Fruit fly (Drosophila melanogaster) whole organism, adult: Measurements from ENCODE around the gene Hipk.

Experiments
- CG11617 ChIP-seq: fragments of 200-800 bp; sonication (Bioruptor generic); optimal IDR thresholded peaks from 2 replicates; lab custom pipeline; 2017; ENCODE audit warnings: mild to moderate bottlenecking, missing biosample characterization, missing genetic modification reagents, missing genetic modification characterization
- CG12768 ChIP-seq: fragments of 200-800 bp; sonication (Bioruptor generic); optimal IDR thresholded peaks from 2 replicates; lab custom pipeline; 2017; ENCODE audit warnings: missing biosample characterization, missing genetic modification characterization, mild to moderate bottlenecking, moderate library complexity, missing genetic modification reagents
- CG14711 ChIP-seq: fragments of 200-800 bp; sonication (Bioruptor generic); optimal IDR thresholded peaks from 2 replicates; lab custom pipeline; 2018; ENCODE audit warnings: missing biosample characterization, mild to moderate bottlenecking, missing genetic modification characterization, moderate library complexity
- CG1620 ChIP-seq: fragments of 200-800 bp; sonication (Bioruptor generic); optimal IDR thresholded peaks from 2 replicates; lab custom pipeline; 2016; ENCODE audit warnings: missing biosample characterization, missing genetic modification characterization
- CG33017 ChIP-seq: fragments of 200-800 bp; sonication (Bioruptor generic); optimal IDR thresholded peaks from 2 replicates; lab custom pipeline; 2018; ENCODE audit warnings: missing biosample characterization, mild to moderate bottlenecking, missing genetic modification characterization, moderate library complexity
- CG5204 ChIP-seq: fragments of 200-800 bp; sonication (Bioruptor generic); optimal IDR thresholded peaks from 2 replicates; lab custom pipeline; 2016; ENCODE audit warnings: missing biosample characterization, missing genetic modification characterization
- CG7045 ChIP-seq: fragments of 200-800 bp; sonication (Bioruptor generic); optimal IDR thresholded peaks from 2 replicates; lab custom pipeline; 2017; ENCODE audit warnings: missing biosample characterization, mild to moderate bottlenecking, missing genetic modification characterization
- CG7101 ChIP-seq: fragments of 200-800 bp; sonication (Bioruptor generic); optimal IDR thresholded peaks from 2 replicates; lab custom pipeline; 2018; ENCODE audit warnings: missing biosample characterization, mild to moderate bottlenecking, missing genetic modification characterization, moderate library complexity
- Clk ChIP-seq: fragments of 200-800 bp; sonication (Bioruptor generic); optimal IDR thresholded peaks from 2 replicates; lab custom pipeline; 2017; ENCODE audit warnings: missing biosample characterization, missing genetic modification characterization
- Crg-1 ChIP-seq: fragments of 200-800 bp; sonication (Bioruptor generic); optimal IDR thresholded peaks from 2 replicates; lab custom pipeline; 2016; ENCODE audit warnings: missing biosample characterization, missing genetic modification characterization
- Hr96 ChIP-seq: fragments of 200-800 bp; sonication (Bioruptor generic); optimal IDR thresholded peaks from 2 replicates; lab custom pipeline; 2016; ENCODE audit warnings: missing biosample characterization, missing genetic modification characterization
- Mnt ChIP-seq: fragments of 200-800 bp; sonication (Bioruptor generic); optimal IDR thresholded peaks from 2 replicates; lab custom pipeline; 2016; ENCODE audit warnings: missing biosample characterization, mild to moderate bottlenecking, missing genetic modification characterization
- bab1 ChIP-seq: fragments of 200-800 bp; sonication (Bioruptor generic); optimal IDR thresholded peaks from 3 replicates; lab custom pipeline; 2019; ENCODE audit warnings: missing biosample characterization, mild to moderate bottlenecking, missing genetic modification characterization, moderate library complexity
- cic ChIP-seq: fragments of 200-800 bp; sonication (Bioruptor generic); optimal IDR thresholded peaks from 2 replicates; lab custom pipeline; 2017; ENCODE audit warnings: missing biosample characterization, mild to moderate bottlenecking, missing genetic modification characterization, moderate library complexity
- cnc ChIP-seq, 2 experiments: fragments of >200 bp; optimal IDR thresholded peaks; 2 replicates each; lab custom pipeline; 2017
- kay ChIP-seq: fragments of 200-800 bp; sonication (Bioruptor generic); peaks from one replicate; lab custom pipeline; 2016; ENCODE audit warnings: missing biosample characterization, missing genetic modification characterization, borderline replicate concordance
- ovo ChIP-seq: fragments of 200-800 bp; sonication (Bioruptor generic); optimal IDR thresholded peaks from 2 replicates; lab custom pipeline; 2016; ENCODE audit warnings: missing biosample characterization, missing genetic modification characterization
- pad ChIP-seq: fragments of 200-800 bp; sonication (Bioruptor generic); optimal IDR thresholded peaks from 3 replicates; lab custom pipeline; 2017; ENCODE audit warnings: missing biosample characterization, missing genetic modification characterization, mild to moderate bottlenecking, moderate library complexity, missing genetic modification reagents
- tj ChIP-seq: fragments of 200-800 bp; sonication (Bioruptor generic); optimal IDR thresholded peaks from 3 replicates; lab custom pipeline; 2017; ENCODE audit warnings: missing biosample characterization, mild to moderate bottlenecking, missing genetic modification characterization, moderate library complexity
- toe ChIP-seq: fragments of 200-800 bp; sonication (Bioruptor generic); optimal IDR thresholded peaks from 2 replicates; lab custom pipeline; 2016; ENCODE audit warnings: missing biosample characterization, missing genetic modification characterization

Hipk gene

DNA sequence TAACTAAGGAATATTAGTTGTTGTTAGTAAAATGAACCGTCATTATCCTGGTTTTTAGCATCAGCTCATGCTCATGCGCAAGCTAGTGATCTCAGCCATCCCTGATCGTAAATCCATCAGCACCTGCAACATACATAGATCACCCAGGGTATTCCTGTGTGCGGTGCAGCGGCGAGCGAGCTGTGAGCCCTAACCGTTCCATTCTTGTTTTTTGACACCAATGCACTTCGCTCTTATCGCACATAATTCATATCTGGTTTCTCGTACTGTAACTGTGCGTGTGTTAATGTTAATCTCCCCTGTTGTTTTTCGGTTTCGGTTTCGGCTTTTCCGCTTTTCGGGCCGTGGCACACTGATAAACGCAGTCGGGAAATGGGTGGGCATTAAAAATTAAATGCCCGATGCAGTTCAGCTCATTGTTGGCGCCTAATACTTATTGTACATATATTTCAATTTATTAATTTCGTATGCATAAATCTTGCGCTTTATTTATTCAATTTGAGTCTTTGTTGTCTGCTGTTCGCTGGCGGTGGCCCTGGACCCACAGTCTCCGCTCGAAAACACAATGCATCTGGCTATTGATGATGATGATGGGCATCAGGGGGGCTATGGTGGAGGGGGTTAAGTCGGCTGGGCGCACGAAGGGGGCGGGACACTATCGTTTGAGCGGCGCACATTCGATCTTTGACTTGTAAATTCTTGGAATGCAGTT, 81.5 kb downstream of the Hipk start:
- TF ChIP-seq CG1620 (GFP tag; lab: Kevin White, UChicago) = no peak
- no peak for TF ChIP-seq pad (GFP tag; lab: Kevin White, UChicago)
- TF ChIP-seq kay (GFP tag; lab: Kevin White, UChicago) = peak; percentile 2

DNA sequence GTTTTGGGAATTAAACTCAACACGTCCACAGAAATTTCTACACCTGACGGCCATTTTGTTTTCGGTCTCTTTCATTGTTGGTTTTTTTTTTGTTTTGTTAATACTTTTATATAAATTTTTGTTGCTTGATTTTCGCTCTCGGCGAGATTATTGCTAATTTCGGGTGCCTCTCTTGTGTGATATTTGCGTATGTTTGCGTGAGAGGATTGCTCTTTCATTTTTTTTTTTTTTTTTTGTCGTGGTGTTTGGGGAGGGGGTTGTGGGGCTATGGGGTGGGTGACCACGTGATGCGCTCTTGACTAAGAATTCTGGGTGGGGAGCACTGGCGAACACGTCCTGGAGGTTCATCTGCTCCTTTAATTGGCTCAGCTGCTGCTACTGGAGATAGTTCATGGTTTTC, 83.0 kb downstream of the Hipk start:
- no peak for TF ChIP-seq Hr96
- TF ChIP-seq Mnt (GFP tag; lab: Kevin White, UChicago) = no peak
- TF ChIP-seq CG7101 (tag; lab: Kevin White, UChicago) = no peak
- no peak for TF ChIP-seq Clk (GFP tag; lab: Kevin White, UChicago)
- TF ChIP-seq pad (GFP tag; lab: Kevin White, UChicago) = no peak
- TF ChIP-seq CG5204 (GFP tag; lab: Kevin White, UChicago) = no peak
- no peak for TF ChIP-seq ovo (GFP tag; lab: Kevin White, UChicago)
- TF ChIP-seq bab1 (GFP tag; lab: Kevin White, UChicago) = no peak
- TF ChIP-seq Crg-1 = no peak

DNA sequence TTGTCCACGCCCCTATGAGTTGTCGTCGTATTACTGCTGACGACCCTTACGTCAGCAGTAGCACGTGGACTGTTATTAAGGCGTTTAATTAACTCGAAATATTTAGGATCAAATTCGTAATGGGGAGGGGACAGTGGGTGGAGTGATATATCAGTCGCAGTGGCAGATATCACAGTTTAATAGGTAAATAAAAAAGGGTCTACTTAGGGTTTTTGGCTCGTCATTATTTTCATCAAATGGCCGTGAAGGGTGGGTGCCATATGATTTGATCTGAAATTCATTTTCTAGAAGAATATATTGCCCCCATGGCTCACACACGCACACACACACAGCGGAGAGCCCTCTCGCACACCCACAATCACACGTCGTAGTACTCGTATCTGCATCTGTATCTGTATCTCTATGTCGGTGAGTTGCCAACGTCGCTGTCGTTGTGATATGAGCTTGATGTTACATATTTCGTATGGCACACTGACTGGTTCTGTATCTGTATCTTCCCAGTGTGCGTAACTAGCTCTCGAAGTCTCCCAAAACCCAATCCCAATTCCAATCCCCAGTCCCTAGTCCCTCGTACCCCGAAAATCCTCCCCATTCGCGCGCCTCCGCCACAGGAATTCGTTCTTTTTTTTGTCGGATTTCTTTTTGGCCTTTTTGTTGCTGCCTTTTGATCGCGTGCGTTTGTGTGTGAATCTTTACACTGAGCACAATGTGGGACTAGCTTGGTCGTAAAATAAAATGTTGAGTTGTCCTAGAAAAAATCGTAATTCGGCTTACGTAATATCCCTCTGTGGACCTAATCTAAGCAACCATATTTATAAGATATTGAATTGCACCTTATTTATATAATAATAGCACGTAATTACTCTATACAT, 83.9 kb downstream of the Hipk start:
- TF ChIP-seq CG33017 (tag; lab: Kevin White, UChicago) (no peak), kay (GFP tag; lab: Kevin White, UChicago) (peak; percentile 86), ovo (GFP tag; lab: Kevin White, UChicago) (peak; percentile 9), cnc (optimal IDR thresholded peaks at IDR 0.05; lab: Kevin White, UChicago) (no peak), cic (peak; percentile 40), CG12768 (peak; percentile 30), CG5204 (GFP tag; lab: Kevin White, UChicago) (peak; percentile 27), toe (peak; percentile 19), Hr96 (peak; percentile 11), CG11617 (no peak), CG7045 (GFP tag; lab: Kevin White, UChicago) (peak; percentile 16), tj (GFP tag; lab: Kevin White, UChicago) (peak; percentile 69)

DNA sequence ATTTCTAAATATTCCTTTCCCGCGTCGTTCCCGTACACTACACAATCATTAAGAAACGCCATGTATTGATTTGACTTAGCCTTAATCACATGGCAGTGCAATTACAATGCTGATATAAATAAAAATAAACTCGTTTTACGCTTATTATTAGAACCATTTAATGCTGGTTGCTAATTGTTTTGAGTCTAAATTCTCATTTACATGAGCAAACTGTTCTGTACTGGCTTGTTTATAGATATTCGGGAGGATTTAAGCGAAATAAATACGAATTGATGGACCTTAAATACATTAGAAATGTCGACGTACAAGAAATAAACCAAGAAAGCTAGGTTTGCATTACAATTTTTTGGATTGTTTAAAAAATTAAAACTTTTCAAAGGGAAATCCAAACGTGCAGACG, 84.5 kb downstream of the Hipk start:
- TF ChIP-seq kay (GFP tag; lab: Kevin White, UChicago) = peak; percentile 78
- TF ChIP-seq Crg-1 = no peak
- no peak for TF ChIP-seq CG12768

DNA sequence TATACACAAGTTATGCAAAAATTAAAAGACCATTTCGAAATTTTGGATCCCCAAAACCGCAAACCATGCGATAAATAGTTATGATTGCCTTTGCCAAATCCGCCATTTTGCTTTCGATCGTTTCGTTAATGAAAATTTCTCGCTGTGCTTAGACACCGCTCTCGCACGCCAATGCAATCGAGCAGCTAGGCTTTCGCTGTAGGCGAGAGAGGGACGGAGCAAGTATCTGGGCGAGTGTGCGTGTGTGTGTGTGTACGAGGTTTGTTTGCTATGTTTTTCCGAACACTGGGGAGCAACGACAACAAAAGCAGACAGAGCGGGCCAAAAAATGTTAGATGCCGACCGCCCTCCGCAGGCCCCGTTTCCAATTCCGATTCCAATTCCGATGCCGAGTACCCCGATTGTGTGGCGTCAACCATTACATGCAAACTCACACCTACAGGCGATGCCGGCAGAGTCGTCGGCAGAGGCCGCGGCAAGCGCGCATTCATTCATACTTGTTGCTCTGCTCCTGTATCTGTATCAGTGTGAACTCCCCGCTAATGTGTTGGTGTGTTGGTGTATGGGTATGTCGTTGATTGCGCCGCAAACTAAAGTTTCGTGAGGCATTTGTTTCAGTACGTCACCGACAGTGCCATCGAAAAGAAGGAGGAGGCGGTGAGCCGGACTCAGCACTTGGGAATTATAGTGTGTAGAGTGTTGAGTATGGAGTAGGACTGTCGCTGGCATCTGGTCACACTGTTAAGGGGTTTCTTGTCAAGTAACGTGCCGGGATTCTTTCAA, 85.2 kb downstream of the Hipk start:
- TF ChIP-seq CG1620 (GFP tag; lab: Kevin White, UChicago) (no peak), Clk (GFP tag; lab: Kevin White, UChicago) (peak; percentile 46), toe (peak; percentile 49), cnc (optimal IDR thresholded peaks at IDR 0.05; lab: Kevin White, UChicago) (no peak), ovo (GFP tag; lab: Kevin White, UChicago) (peak; percentile 17), tj (GFP tag; lab: Kevin White, UChicago) (peak; percentile 61), CG14711 (peak; percentile 27), CG33017 (tag; lab: Kevin White, UChicago) (peak; percentile 10), cic (peak; percentile 99), Crg-1 (peak; percentile 23), CG7045 (GFP tag; lab: Kevin White, UChicago) (no peak), Hr96 (no peak), bab1 (GFP tag; lab: Kevin White, UChicago) (peak; percentile 11), pad (GFP tag; lab: Kevin White, UChicago) (peak; percentile 71), CG11617 (peak; percentile 52), CG12768 (peak; percentile 89), CG5204 (GFP tag; lab: Kevin White, UChicago) (no peak), kay (GFP tag; lab: Kevin White, UChicago) (no peak), CG7101 (tag; lab: Kevin White, UChicago) (peak; percentile 45), Mnt (GFP tag; lab: Kevin White, UChicago) (peak; percentile 82)

DNA sequence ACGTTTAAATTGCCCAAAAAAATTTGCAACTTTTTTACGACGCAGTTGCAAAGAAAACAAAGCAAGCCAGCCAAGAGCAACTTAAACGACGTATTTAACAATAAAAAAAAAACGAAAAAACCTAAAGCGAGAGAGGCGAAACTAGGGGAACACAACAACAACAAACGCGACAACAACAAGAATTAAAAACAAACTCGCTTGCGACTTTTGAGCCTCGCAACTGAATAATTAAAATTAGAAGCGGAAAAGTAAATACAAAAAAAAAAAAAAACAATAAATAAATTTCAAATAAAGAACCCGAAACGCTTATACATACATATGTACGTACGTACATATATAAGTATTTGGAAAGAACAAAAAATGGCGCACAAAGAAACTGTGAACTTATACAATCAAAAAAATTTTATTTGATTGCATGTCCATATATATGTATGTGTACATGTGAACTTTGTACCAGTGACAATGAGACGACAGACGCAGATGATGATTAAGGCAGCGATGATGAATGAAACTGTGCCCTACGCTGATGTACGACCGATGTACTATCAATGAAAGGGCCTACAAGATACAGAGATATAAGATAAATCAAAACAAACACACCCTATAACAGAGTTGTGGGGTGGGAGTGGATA, 85.9 kb downstream of the Hipk start:
- peak; percentile 97 for TF ChIP-seq kay (GFP tag; lab: Kevin White, UChicago)
- TF ChIP-seq Crg-1 = no peak
- TF ChIP-seq cnc (optimal IDR thresholded peaks at IDR 0.05; lab: Kevin White, UChicago) = no peak
- TF ChIP-seq bab1 (GFP tag; lab: Kevin White, UChicago) = no peak
- TF ChIP-seq CG12768 = no peak
- no peak for TF ChIP-seq pad (GFP tag; lab: Kevin White, UChicago)
- TF ChIP-seq CG11617 = no peak
- no peak for TF ChIP-seq tj (GFP tag; lab: Kevin White, UChicago)
- no peak for TF ChIP-seq ovo (GFP tag; lab: Kevin White, UChicago)
- peak; percentile 21 for TF ChIP-seq Hr96
- no peak for TF ChIP-seq CG1620 (GFP tag; lab: Kevin White, UChicago)
- TF ChIP-seq CG33017 (tag; lab: Kevin White, UChicago) = no peak
- TF ChIP-seq toe = no peak
